Worm (Caenorhabditis elegans) whole organism, L3 larva: Measurements from ENCODE around the gene F58B4.5.

Source experiments
- ZK546.5 ChIP-seq: sonication (generic microtip); optimal IDR thresholded peaks from 2 replicates; lab custom pipeline; 2017; ENCODE audit warnings: missing biosample characterization, missing genetic modification characterization
- aly-2 ChIP-seq: fragments of 150-350 bp; optimal IDR thresholded peaks from 2 replicates; lab custom pipeline; 2014; ENCODE audit warnings: missing biosample characterization, missing genetic modification characterization
- ama-1 ChIP-seq: fragments of 150-350 bp; optimal IDR thresholded peaks from 2 replicates; lab custom pipeline; 2018
- ceh-16 ChIP-seq: sonication (generic microtip); optimal IDR thresholded peaks from 2 replicates; lab custom pipeline; 2017; ENCODE audit warnings: missing biosample characterization, missing genetic modification characterization
- ceh-28 ChIP-seq: fragments of 150-350 bp; optimal IDR thresholded peaks from 2 replicates; lab custom pipeline; 2014; ENCODE audit warnings: missing biosample characterization, missing genetic modification reagents, missing genetic modification characterization
- ceh-82 ChIP-seq: fragments of 150-350 bp; optimal IDR thresholded peaks from 2 replicates; lab custom pipeline; 2014; ENCODE audit warnings: missing biosample characterization, missing genetic modification characterization
- ceh-9 ChIP-seq: sonication (generic microtip); optimal IDR thresholded peaks from 2 replicates; lab custom pipeline; 2018; ENCODE audit warnings: missing biosample characterization, missing genetic modification characterization
- daf-12 ChIP-seq: fragments of 150-350 bp; optimal IDR thresholded peaks from 2 replicates; lab custom pipeline; 2014; ENCODE audit warnings: missing biosample characterization, missing genetic modification reagents, missing genetic modification characterization
- egl-27 ChIP-seq: sonication (generic microtip); optimal IDR thresholded peaks from 4 replicates; lab custom pipeline; 2017; ENCODE audit warnings: missing biosample characterization, missing genetic modification reagents, missing genetic modification characterization
- egl-5 ChIP-seq: fragments of 150-350 bp; optimal IDR thresholded peaks from 2 replicates; lab custom pipeline; 2017; ENCODE audit warnings: missing biosample characterization, missing genetic modification reagents, missing genetic modification characterization, inconsistent platforms
- elt-1 ChIP-seq: fragments of 150-350 bp; optimal IDR thresholded peaks from 2 replicates; lab custom pipeline; 2014; ENCODE audit warnings: missing biosample characterization, missing genetic modification characterization
- elt-2 ChIP-seq: sonication (generic microtip); optimal IDR thresholded peaks from 2 replicates; lab custom pipeline; 2016; ENCODE audit warnings: missing genetic modification reagents, mild to moderate bottlenecking, missing genetic modification characterization, missing compliant biosample characterization
- elt-3 ChIP-seq, 3 experiments: fragments of 150-350 bp in 1 of 3; sonication (generic microtip) in 2 of 3; optimal IDR thresholded peaks; 2 replicates in 2 of 3; 4 replicates in 1 of 3; lab custom pipeline; 2014 to 2017; ENCODE audit warnings: missing biosample characterization in 3 of 3, missing genetic modification characterization in 3 of 3
- eor-1 ChIP-seq, 2 experiments: fragments of 150-350 bp; optimal IDR thresholded peaks; 2 replicates each; lab custom pipeline; 2014 to 2018; ENCODE audit warnings: missing biosample characterization in 2 of 2, missing genetic modification characterization in 2 of 2
- fkh-10 ChIP-seq: sonication (generic microtip); optimal IDR thresholded peaks from 2 replicates; lab custom pipeline; 2017; ENCODE audit warnings: missing biosample characterization, missing genetic modification reagents, missing genetic modification characterization
- fkh-2 ChIP-seq: fragments of 150-350 bp; optimal IDR thresholded peaks from 2 replicates; lab custom pipeline; 2014; ENCODE audit warnings: missing biosample characterization, missing genetic modification reagents, missing genetic modification characterization
- fos-1 ChIP-seq: fragments of 150-350 bp; optimal IDR thresholded peaks from 2 replicates; lab custom pipeline; 2014; ENCODE audit warnings: missing biosample characterization, missing genetic modification characterization
- hmg-11 ChIP-seq: sonication (generic microtip); optimal IDR thresholded peaks from 2 replicates; lab custom pipeline; 2016; ENCODE audit warnings: missing genetic modification characterization, missing compliant biosample characterization
- jun-1 ChIP-seq: fragments of 150-350 bp; optimal IDR thresholded peaks from 2 replicates; lab custom pipeline; 2014; ENCODE audit warnings: missing biosample characterization, missing genetic modification reagents, missing genetic modification characterization
- lin-15B ChIP-seq: fragments of 150-350 bp; optimal IDR thresholded peaks from 2 replicates; lab custom pipeline; 2014; ENCODE audit warnings: missing biosample characterization, missing genetic modification characterization
- lin-39 ChIP-seq: fragments of 150-350 bp; optimal IDR thresholded peaks from 2 replicates; lab custom pipeline; 2018; ENCODE audit warnings: missing biosample characterization, missing genetic modification reagents, missing genetic modification characterization
- mdl-1 ChIP-seq: fragments of 150-350 bp; optimal IDR thresholded peaks from 2 replicates; lab custom pipeline; 2014; ENCODE audit warnings: missing biosample characterization, missing genetic modification characterization
- mml-1 ChIP-seq: fragments of 150-350 bp; sonication (generic microtip); optimal IDR thresholded peaks from 3 replicates; lab custom pipeline; 2014; ENCODE audit warnings: missing biosample characterization, missing genetic modification characterization
- nfya-1 ChIP-seq: sonication (generic microtip); optimal IDR thresholded peaks from 2 replicates; lab custom pipeline; 2017; ENCODE audit warnings: missing genetic modification characterization, mild to moderate bottlenecking, missing compliant biosample characterization, antibody characterized with exemption, moderate library complexity; ENCODE audit not compliant: insufficient read depth
- nhr-11 ChIP-seq: fragments of 150-350 bp; optimal IDR thresholded peaks from 2 replicates; lab custom pipeline; 2014; ENCODE audit warnings: missing biosample characterization, missing genetic modification characterization
- nhr-12 ChIP-seq: fragments of 150-350 bp; optimal IDR thresholded peaks from 2 replicates; lab custom pipeline; 2014; ENCODE audit warnings: missing biosample characterization, missing genetic modification characterization
- nhr-23 ChIP-seq: fragments of 150-350 bp; optimal IDR thresholded peaks from 2 replicates; lab custom pipeline; 2014; ENCODE audit warnings: missing biosample characterization, missing genetic modification reagents, missing genetic modification characterization
- nhr-237 ChIP-seq: fragments of 150-350 bp; optimal IDR thresholded peaks from 2 replicates; lab custom pipeline; 2014; ENCODE audit warnings: missing biosample characterization, missing genetic modification characterization
- nhr-25 ChIP-seq: sonication (generic microtip); optimal IDR thresholded peaks from 2 replicates; lab custom pipeline; 2017; ENCODE audit warnings: missing biosample characterization, missing genetic modification characterization
- nhr-28 ChIP-seq: fragments of 150-350 bp; optimal IDR thresholded peaks from 2 replicates; lab custom pipeline; 2014; ENCODE audit warnings: missing biosample characterization, missing genetic modification characterization
- nhr-43 ChIP-seq: sonication (generic microtip); optimal IDR thresholded peaks from 2 replicates; lab custom pipeline; 2016; ENCODE audit warnings: mild to moderate bottlenecking, missing genetic modification characterization, missing compliant biosample characterization; ENCODE audit not compliant: poor library complexity, severe bottlenecking
- nhr-67 ChIP-seq: fragments of 150-350 bp; optimal IDR thresholded peaks from 2 replicates; lab custom pipeline; 2014; ENCODE audit warnings: missing biosample characterization, missing genetic modification characterization
- nhr-76 ChIP-seq: fragments of 150-350 bp; sonication (generic microtip); optimal IDR thresholded peaks from 5 replicates; lab custom pipeline; 2014; ENCODE audit warnings: missing biosample characterization, missing genetic modification characterization
- nhr-77 ChIP-seq: fragments of 150-350 bp; optimal IDR thresholded peaks from 2 replicates; lab custom pipeline; 2014; ENCODE audit warnings: missing biosample characterization, missing genetic modification characterization
- pha-4 ChIP-seq: fragments of 150-350 bp; optimal IDR thresholded peaks from 2 replicates; lab custom pipeline; 2014; ENCODE audit warnings: missing biosample characterization, missing genetic modification reagents, missing genetic modification characterization
- pqm-1 ChIP-seq: fragments of 150-350 bp; optimal IDR thresholded peaks from 2 replicates; lab custom pipeline; 2017; ENCODE audit warnings: missing biosample characterization, missing genetic modification characterization, inconsistent platforms
- skn-1 ChIP-seq: fragments of 150-350 bp; optimal IDR thresholded peaks from 2 replicates; lab custom pipeline; 2014; ENCODE audit warnings: missing biosample characterization, missing genetic modification characterization
- snpc-4 ChIP-seq: fragments of 150-350 bp; optimal IDR thresholded peaks from 2 replicates; lab custom pipeline; 2014; ENCODE audit warnings: missing biosample characterization, missing genetic modification characterization
- tbx-2 ChIP-seq: sonication (generic microtip); optimal IDR thresholded peaks from 2 replicates; lab custom pipeline; 2016; ENCODE audit warnings: mild to moderate bottlenecking, missing genetic modification characterization, missing compliant biosample characterization
- unc-39 ChIP-seq: sonication (generic microtip); optimal IDR thresholded peaks from 4 replicates; lab custom pipeline; 2017; ENCODE audit warnings: missing biosample characterization, missing genetic modification characterization
- unc-62 ChIP-seq: fragments of 150-350 bp; sonication (generic microtip); optimal IDR thresholded peaks from 4 replicates; lab custom pipeline; 2014; ENCODE audit warnings: missing biosample characterization, missing genetic modification reagents, missing genetic modification characterization
- zag-1 ChIP-seq: fragments of 150-350 bp; optimal IDR thresholded peaks from 2 replicates; lab custom pipeline; 2014; ENCODE audit warnings: missing biosample characterization, missing genetic modification characterization
- ztf-11 ChIP-seq: fragments of 150-350 bp; optimal IDR thresholded peaks from 2 replicates; lab custom pipeline; 2014; ENCODE audit warnings: missing biosample characterization, missing genetic modification characterization
- ztf-4 ChIP-seq: fragments of 150-350 bp; optimal IDR thresholded peaks from 2 replicates; lab custom pipeline; 2014; ENCODE audit warnings: missing biosample characterization, missing genetic modification characterization

Gene F58B4.5

ce11 chrV:10894601-10895000 lies 37.9 kb upstream of the F58B4.5 start, which contains the start of the genes F32D8.14 and F32D8.5 (continued):
- TF ChIP-seq unc-62, result no peak
- TF ChIP-seq ceh-82, result peak; percentile 5
- TF ChIP-seq ZK546.5, result peak; percentile 42
- TF ChIP-seq mdl-1 (tag; lab: Kevin White, UChicago), result no peak
- TF ChIP-seq egl-5 (tag; lab: Kevin White, UChicago), result peak; percentile 79
- peak; percentile 53 for TF ChIP-seq hmg-11
- peak; percentile 50 for TF ChIP-seq skn-1 (tag; lab: Kevin White, UChicago)
- TF ChIP-seq ztf-11 (tag; lab: Kevin White, UChicago), result no peak
- no peak for TF ChIP-seq nhr-77 (tag; lab: Kevin White, UChicago)

- TF ChIP-seq nhr-23 (tag; lab: Kevin White, UChicago) (peak; percentile 18), fos-1 (no peak), pha-4 (no peak), nhr-43 (peak; percentile 5), nhr-67 (tag; lab: Kevin White, UChicago) (no peak), ceh-9 (tag; lab: Kevin White, UChicago) (no peak), ztf-4 (tag; lab: Kevin White, UChicago) (no peak), eor-1 (tag; optimal IDR thresholded peaks at IDR 0.05; lab: Kevin White, UChicago) (no peak), unc-39 (no peak), mml-1 (no peak)
Observed at ce11 chrV:10896295-10896694, 36.2 kb upstream of the F58B4.5 start, which contains the start of gene F32D8.13. TSS of gene F32D8.13 (minus strand) at chrV:10896543.

- no peak for TF ChIP-seq ceh-16
Observed at ce11 chrV:10896706-10897105, 35.8 kb upstream of the F58B4.5 start.

DNA sequence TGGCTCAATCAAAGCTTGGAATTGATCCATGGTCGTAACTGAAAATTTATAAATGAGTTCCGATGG lies 35.6 kb upstream of the F58B4.5 start, which contains the start of gene sec-61.G:
Gene sec-61.G, minus strand, starts transcription at position 38 of the 66 bp plus-strand sequence.
- TF ChIP-seq ama-1 (lab: Kevin White, UChicago) (no peak), nhr-12 (tag; lab: Kevin White, UChicago) (no peak)

ce11 chrV:10897172-10897571 lies 35.3 kb upstream of the F58B4.5 start:
- TF ChIP-seq lin-15B (tag; lab: Kevin White, UChicago), result peak; percentile 99
- TF ChIP-seq ztf-4 (tag; lab: Kevin White, UChicago), result peak; percentile 90
- TF ChIP-seq ceh-9 (tag; lab: Kevin White, UChicago), result peak; percentile 11
- TF ChIP-seq ceh-82, result peak; percentile 96
- TF ChIP-seq jun-1 (tag; lab: Kevin White, UChicago), result peak; percentile 97
- no peak for TF ChIP-seq ztf-11 (tag; lab: Kevin White, UChicago)
- TF ChIP-seq ceh-16, result peak; percentile 28
- peak; percentile 97 for TF ChIP-seq egl-5 (tag; lab: Kevin White, UChicago)
- no peak for TF ChIP-seq nhr-237 (tag; lab: Kevin White, UChicago)
- TF ChIP-seq nhr-11 (tag; lab: Kevin White, UChicago), result peak; percentile 96
- TF ChIP-seq nhr-76 (tag; lab: Kevin White, UChicago), result peak; percentile 87
- TF ChIP-seq skn-1 (tag; lab: Kevin White, UChicago), result peak; percentile 95
- peak; percentile 99 for TF ChIP-seq pha-4
- peak; percentile 59 for TF ChIP-seq fkh-2 (tag; lab: Kevin White, UChicago)
- TF ChIP-seq snpc-4 (tag; lab: Kevin White, UChicago), result peak; percentile 96
- TF ChIP-seq mml-1, result no peak
- TF ChIP-seq nhr-67 (tag; lab: Kevin White, UChicago), result peak; percentile 48
- no peak for TF ChIP-seq unc-39
- peak; percentile 79 for TF ChIP-seq aly-2 (tag; lab: Kevin White, UChicago)
- TF ChIP-seq fos-1, result peak; percentile 85
- peak; percentile 100 for TF ChIP-seq nhr-25
- TF ChIP-seq eor-1 (tag; optimal IDR thresholded peaks at IDR 0.05; lab: Kevin White, UChicago), result peak in 1 of 2 experiments; percentile 9
- peak; percentile 93 for TF ChIP-seq elt-2 (tag; lab: Kevin White, UChicago)
- TF ChIP-seq fkh-10 (GFP tag; lab: Kevin White, UChicago), result peak; percentile 91
- peak; percentile 95 for TF ChIP-seq hmg-11
- TF ChIP-seq tbx-2 (tag; lab: Kevin White, UChicago), result peak; percentile 96
- TF ChIP-seq nhr-23 (tag; lab: Kevin White, UChicago), result peak; percentile 100
- peak; percentile 67 to 96 (median 72) for TF ChIP-seq elt-3 (tag; optimal IDR thresholded peaks at IDR 0.05; lab: Kevin White, UChicago)
- TF ChIP-seq elt-1, result peak; percentile 92
- peak; percentile 81 for TF ChIP-seq nhr-28 (tag; lab: Kevin White, UChicago)
- peak; percentile 74 for TF ChIP-seq egl-27 (tag; lab: Kevin White, UChicago)
- TF ChIP-seq unc-62, result peak; percentile 91
- TF ChIP-seq nhr-77 (tag; lab: Kevin White, UChicago), result peak; percentile 95
- TF ChIP-seq zag-1 (tag; lab: Kevin White, UChicago), result peak; percentile 89
- TF ChIP-seq lin-39 (tag; lab: Kevin White, UChicago), result peak; percentile 98
- TF ChIP-seq mdl-1 (tag; lab: Kevin White, UChicago), result peak; percentile 69
- TF ChIP-seq nhr-43, result peak; percentile 99
- TF ChIP-seq nfya-1 (tag; lab: Kevin White, UChicago), result peak; percentile 98
- TF ChIP-seq daf-12 (tag; lab: Kevin White, UChicago), result peak; percentile 65
- peak; percentile 91 for TF ChIP-seq ama-1 (lab: Kevin White, UChicago)
- peak; percentile 100 for TF ChIP-seq ZK546.5
- TF ChIP-seq pqm-1 (tag; lab: Kevin White, UChicago), result peak; percentile 92
- peak; percentile 95 for TF ChIP-seq ceh-28 (tag; lab: Kevin White, UChicago)
